Worm (Caenorhabditis elegans) whole organism, early embryonic: ENCODE data around the gene elt-4.

Experiments used
- F13C5.2 ChIP-seq: sonication (generic microtip); optimal IDR thresholded peaks from 2 replicates; lab custom pipeline; 2017; ENCODE audit warnings: mild to moderate bottlenecking, missing genetic modification characterization, inconsistent platforms, missing compliant biosample characterization
- ama-1 ChIP-seq: fragments of 150-350 bp; optimal IDR thresholded peaks from 2 replicates; lab custom pipeline; 2014
- flt-1 ChIP-seq: fragments of 200-800 bp; sonication (Bioruptor generic); IDR thresholded peaks from 2 replicates; pipeline ENCODE4 v1.3.6; 2022; ENCODE audit warnings: missing genetic modification characterization, missing compliant biosample characterization
- hmbx-1 ChIP-seq: sonication (generic microtip); optimal IDR thresholded peaks from 2 replicates; lab custom pipeline; 2016; ENCODE audit warnings: mild to moderate bottlenecking, missing genetic modification characterization, missing compliant biosample characterization
- hnd-1 ChIP-seq: sonication (generic microtip); optimal IDR thresholded peaks from 2 replicates; lab custom pipeline; 2016; ENCODE audit warnings: missing genetic modification characterization, missing compliant biosample characterization
- pes-1 ChIP-seq: fragments of 200-800 bp; sonication (Bioruptor generic); IDR thresholded peaks from 2 replicates; pipeline ENCODE4 v1.3.6; 2022; ENCODE audit warnings: missing genetic modification reagents, missing genetic modification characterization, missing compliant biosample characterization

DNA sequence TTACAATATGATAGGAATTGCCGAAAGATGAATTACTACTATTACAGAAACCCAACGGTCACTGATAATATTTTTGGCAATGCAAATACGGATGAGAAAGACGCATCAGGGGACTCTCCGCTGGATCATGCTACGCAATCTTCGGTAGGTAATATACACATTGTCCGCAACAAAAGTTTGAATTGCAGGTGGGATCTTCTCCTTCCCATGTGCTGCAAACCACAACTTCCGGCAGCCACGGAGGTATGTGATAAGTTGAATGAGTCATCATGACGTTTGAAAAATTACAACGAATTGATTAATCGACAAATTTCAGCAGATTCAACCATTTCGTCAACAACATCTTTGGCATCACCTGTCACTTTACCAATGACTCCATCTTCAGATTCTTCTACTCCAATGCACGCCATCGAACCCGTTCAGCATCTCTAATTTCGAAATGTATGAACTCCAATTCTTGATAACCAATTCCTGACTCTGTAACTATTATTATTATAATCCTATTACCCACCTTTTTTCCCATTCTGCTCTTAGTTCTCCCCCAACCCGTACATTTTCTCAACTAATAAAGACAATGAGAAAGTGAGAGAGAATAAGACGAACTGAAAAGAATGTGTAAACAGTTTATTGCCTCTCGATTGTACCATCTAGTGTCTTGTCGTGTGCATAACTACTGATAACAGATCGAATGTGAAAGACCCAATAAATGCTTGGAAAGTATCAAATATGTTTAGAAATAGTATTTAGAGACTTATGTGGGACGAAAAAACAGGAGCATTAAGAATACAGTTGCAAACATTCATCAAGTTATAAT, 2.1 kb downstream of the elt-4 start:
- TF ChIP-seq ama-1 (lab: Kevin White, UChicago), result no peak
- no peak for TF ChIP-seq hmbx-1
- no peak for TF ChIP-seq flt-1
- TF ChIP-seq F13C5.2 (tag; lab: Kevin White, UChicago), result no peak
- TF ChIP-seq pes-1 (GFP tag; lab: Robert Waterston, UW), result no peak
- TF ChIP-seq hnd-1, result no peak
